Worm (Caenorhabditis elegans): Measurements from ENCODE around the gene R09D1.13.
A peak's percentile ranks its signal among the peaks of the same experiment; 100 is the strongest.

Gene R09D1.13

DNA sequence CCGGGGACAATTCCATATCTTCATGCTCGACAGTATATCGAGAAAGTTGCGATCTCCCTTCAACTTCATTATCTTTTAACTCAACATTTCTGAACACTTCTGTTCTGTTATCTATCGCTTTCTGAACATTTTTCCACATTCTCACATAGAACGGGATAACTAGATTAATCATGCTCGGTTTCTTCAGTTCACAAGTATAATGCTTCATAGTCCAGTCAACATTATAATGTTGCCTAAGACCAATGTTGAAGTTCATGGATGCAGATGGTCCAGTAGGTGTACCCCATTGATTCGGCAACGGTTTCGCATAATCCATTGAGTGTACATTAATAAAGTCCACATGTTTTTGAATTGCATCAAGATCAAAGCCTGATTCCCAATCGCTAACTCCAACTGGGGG, 6.4 kb downstream of the R09D1.13 start:
- TF ChIP-seq mdl-1 (tag; optimal IDR thresholded peaks at IDR 0.05) (no peak), fos-1 (tag; optimal IDR thresholded peaks at IDR 0.05) (no peak), R02D3.7 (tag; optimal IDR thresholded peaks at IDR 0.05) (no peak), lsy-12 (tag; optimal IDR thresholded peaks at IDR 0.05) (no peak), pqm-1 (tag; optimal IDR thresholded peaks at IDR 0.05) (no peak), snpc-4 (tag; optimal IDR thresholded peaks at IDR 0.05) (no peak), nhr-12 (tag; optimal IDR thresholded peaks at IDR 0.05) (no peak), nhr-76 (tag; optimal IDR thresholded peaks at IDR 0.05) (no peak), nhr-67 (tag; optimal IDR thresholded peaks at IDR 0.05) (no peak), ZK546.5 (tag; optimal IDR thresholded peaks at IDR 0.05) (no peak), ceh-82 (tag; optimal IDR thresholded peaks at IDR 0.05) (no peak), eor-1 (tag; optimal IDR thresholded peaks at IDR 0.05) (no peak), nhr-25 (tag; optimal IDR thresholded peaks at IDR 0.05) (no peak), fkh-10 (GFP tag; optimal IDR thresholded peaks at IDR 0.05) (no peak)

- TF ChIP-seq elt-2 (tag; optimal IDR thresholded peaks at IDR 0.05): no peak
- no peak for TF ChIP-seq hmg-11 (tag; optimal IDR thresholded peaks at IDR 0.05)
- no peak for TF ChIP-seq nhr-67 (tag; optimal IDR thresholded peaks at IDR 0.05)
- no peak for TF ChIP-seq lsy-12 (tag; optimal IDR thresholded peaks at IDR 0.05)
- TF ChIP-seq pha-4 (tag; optimal IDR thresholded peaks at IDR 0.05): no peak
- TF ChIP-seq unc-62 (GFP tag; optimal IDR thresholded peaks at IDR 0.05): no peak
Measured at ce11 chrII:9438227-9438626, 7.0 kb downstream of the R09D1.13 start, which contains the start of gene chil-13. chil-13 (minus strand) TSS chrII:9438327.

DNA sequence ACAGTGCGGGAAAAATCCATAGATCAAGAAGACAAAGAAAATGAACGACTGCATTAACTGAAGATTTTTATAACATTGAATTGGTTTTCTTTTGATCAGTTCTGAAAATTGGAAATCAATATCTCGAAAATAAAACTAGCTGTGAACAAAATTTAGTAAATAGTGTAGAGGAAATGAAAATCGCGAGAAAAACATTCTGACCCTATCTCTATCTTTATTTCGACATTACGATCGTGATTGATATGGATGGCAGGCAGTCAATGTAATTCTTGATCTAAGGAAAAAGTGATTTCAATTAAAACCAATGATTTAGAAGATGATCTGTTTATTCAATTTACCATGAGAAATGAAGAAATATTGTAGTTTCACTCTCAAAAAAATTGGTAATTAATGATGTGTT, 9.3 kb downstream of the R09D1.13 start, which contains the start of gene kin-16:
Gene kin-16 (minus strand): TSS at position 101 of the 400 bp plus-strand sequence.
- TF ChIP-seq ama-1 (optimal IDR thresholded peaks at IDR 0.05): no peak
- no peak for TF ChIP-seq ZK546.5 (tag; optimal IDR thresholded peaks at IDR 0.05)
- no peak for TF ChIP-seq unc-39 (tag; optimal IDR thresholded peaks at IDR 0.05)
- TF ChIP-seq skn-1 (tag; optimal IDR thresholded peaks at IDR 0.05): no peak
- no peak for TF ChIP-seq ztf-11 (tag; optimal IDR thresholded peaks at IDR 0.05)
- TF ChIP-seq ceh-9 (tag; optimal IDR thresholded peaks at IDR 0.05): no peak
- no peak for TF ChIP-seq R02D3.7 (tag; optimal IDR thresholded peaks at IDR 0.05)
- TF ChIP-seq aly-2 (tag; optimal IDR thresholded peaks at IDR 0.05): no peak
- no peak for TF ChIP-seq ceh-82 (tag; optimal IDR thresholded peaks at IDR 0.05)
- no peak for TF ChIP-seq unc-62 (GFP tag; optimal IDR thresholded peaks at IDR 0.05)

- no peak for TF ChIP-seq nhr-28 (tag; optimal IDR thresholded peaks at IDR 0.05)
- TF ChIP-seq egl-27 (tag; optimal IDR thresholded peaks at IDR 0.05): no peak
- no peak for TF ChIP-seq eor-1 (tag; optimal IDR thresholded peaks at IDR 0.05)
- TF ChIP-seq egl-5 (tag; optimal IDR thresholded peaks at IDR 0.05): no peak
- TF ChIP-seq unc-62 (GFP tag; optimal IDR thresholded peaks at IDR 0.05): no peak
Measured at ce11 chrII:9433609-9434008, 11.7 kb downstream of the R09D1.13 start, which contains the start of gene kin-15. kin-15 (minus strand) TSS chrII:9433709.

DNA sequence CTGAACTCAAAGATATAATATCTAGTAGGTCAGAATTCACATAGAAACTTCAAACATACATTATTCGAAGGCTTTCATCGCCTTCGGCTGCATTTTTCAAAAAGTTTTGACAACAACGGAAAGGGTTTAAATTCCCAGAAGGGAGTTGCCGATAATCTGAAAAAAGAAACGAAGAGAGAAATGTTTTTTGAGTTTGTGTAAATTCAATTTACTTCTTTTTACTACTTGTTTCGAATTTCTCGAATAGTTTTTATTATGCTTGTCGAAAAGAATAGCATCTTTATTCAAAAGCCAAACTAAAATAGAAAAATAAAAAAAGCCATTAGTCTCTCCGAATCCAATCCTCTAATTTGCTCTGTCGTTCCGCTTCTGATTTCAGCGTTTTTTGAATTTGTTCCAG, 14.1 kb downstream of the R09D1.13 start:
- TF ChIP-seq nhr-11 (tag; optimal IDR thresholded peaks at IDR 0.05): no peak
- peak; percentile 75 for TF ChIP-seq fkh-10 (GFP tag; optimal IDR thresholded peaks at IDR 0.05)

- TF ChIP-seq hmg-11 (tag; optimal IDR thresholded peaks at IDR 0.05) (peak; percentile 5), lin-39 (tag; optimal IDR thresholded peaks at IDR 0.05) (no peak), pha-4 (tag; optimal IDR thresholded peaks at IDR 0.05) (peak; percentile 78)
Measured at ce11 chrII:9427644-9428043, 17.6 kb downstream of the R09D1.13 start, which contains the start of gene M176.5. M176.5 (minus strand) TSS chrII:9427744.

DNA sequence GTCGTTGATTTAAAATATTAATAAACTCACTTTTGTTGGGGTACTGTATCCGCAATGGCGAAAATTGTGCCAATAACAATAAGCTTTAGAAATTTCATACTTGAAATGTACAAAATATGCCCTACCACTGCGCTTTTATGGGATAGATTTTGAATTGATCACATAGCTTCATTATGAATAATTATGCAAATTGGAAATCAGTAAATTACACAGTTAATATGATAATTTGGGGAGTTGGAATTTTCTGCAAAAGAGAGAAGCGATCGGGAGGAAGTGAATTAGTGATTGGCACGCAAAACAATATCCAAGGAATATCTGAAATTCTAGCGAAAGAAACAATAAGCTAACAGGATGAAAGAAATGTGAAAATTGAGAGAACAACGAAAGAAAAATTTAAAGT, 19.2 kb downstream of the R09D1.13 start, which contains the start of gene M176.10:
Gene M176.10 (minus strand): TSS at position 101 of the 400 bp plus-strand sequence.
- TF ChIP-seq fkh-2 (tag; optimal IDR thresholded peaks at IDR 0.05) (no peak), ztf-4 (tag; optimal IDR thresholded peaks at IDR 0.05) (no peak), tbx-2 (tag; optimal IDR thresholded peaks at IDR 0.05) (no peak), ceh-28 (tag; optimal IDR thresholded peaks at IDR 0.05) (no peak), snpc-4 (tag; optimal IDR thresholded peaks at IDR 0.05) (no peak), nhr-67 (tag; optimal IDR thresholded peaks at IDR 0.05) (no peak), nhr-76 (tag; optimal IDR thresholded peaks at IDR 0.05) (no peak)

All from whole organism, L3 larva.